Worm (Caenorhabditis elegans): ENCODE results near the gene gst-12.

- TF ChIP-seq W03F9.2 (tag; optimal IDR thresholded peaks at IDR 0.05) (no peak), dao-5 (tag; optimal IDR thresholded peaks at IDR 0.05) (no peak)
Measured at ce11 chrII:13627001-13627400, 9.1 kb upstream of the gst-12 start, which contains the start of gene gst-19.
